Worm (Caenorhabditis elegans) whole organism, late embryonic: ENCODE results near the gene Y38H6C.23.

Experiments
- C38D4.7 ChIP-seq: fragments of 200-800 bp; sonication (Bioruptor generic); optimal IDR thresholded peaks from 2 replicates; lab custom pipeline; 2018; ENCODE audit warnings: mild to moderate bottlenecking, missing genetic modification characterization, moderate library complexity, missing compliant biosample characterization
- K02D7.2 ChIP-seq: sonication (generic microtip); optimal IDR thresholded peaks from 2 replicates; lab custom pipeline; 2017; ENCODE audit warnings: mild to moderate bottlenecking, missing genetic modification characterization, missing compliant biosample characterization
- K09A11.1 ChIP-seq: sonication (generic microtip); optimal IDR thresholded peaks from 2 replicates; lab custom pipeline; 2017; ENCODE audit warnings: antibody characterized with exemption, mild to moderate bottlenecking, missing genetic modification characterization, missing compliant biosample characterization; ENCODE audit not compliant: insufficient read depth
- T23F11.4 ChIP-seq: fragments of 200-800 bp; sonication (Bioruptor generic); optimal IDR thresholded peaks from 2 replicates; lab custom pipeline; 2018; ENCODE audit warnings: mild to moderate bottlenecking, missing genetic modification characterization, missing compliant biosample characterization
- Y22D7AL.16 ChIP-seq: sonication (generic microtip); optimal IDR thresholded peaks from 2 replicates; lab custom pipeline; 2016; ENCODE audit warnings: missing genetic modification characterization, missing compliant biosample characterization
- ahr-1 ChIP-seq: sonication (generic microtip); optimal IDR thresholded peaks from 2 replicates; lab custom pipeline; 2016; ENCODE audit warnings: missing genetic modification characterization, missing compliant biosample characterization
- ama-1 ChIP-seq: fragments of 150-350 bp; optimal IDR thresholded peaks from 2 replicates; lab custom pipeline; 2014
- ceh-14 ChIP-seq: sonication (generic microtip); optimal IDR thresholded peaks from 2 replicates; lab custom pipeline; 2016; ENCODE audit warnings: missing genotype, missing genetic modification characterization, missing compliant biosample characterization
- ceh-18 ChIP-seq: sonication (generic microtip); optimal IDR thresholded peaks from 2 replicates; lab custom pipeline; 2016; ENCODE audit warnings: missing genetic modification characterization, missing compliant biosample characterization
- ceh-19 ChIP-seq: fragments of 200-800 bp; sonication (Bioruptor generic); optimal IDR thresholded peaks from 2 replicates; lab custom pipeline; 2018; ENCODE audit warnings: mild to moderate bottlenecking, missing genetic modification characterization, missing compliant biosample characterization
- ceh-22 ChIP-seq: sonication (generic microtip); optimal IDR thresholded peaks from 2 replicates; lab custom pipeline; 2017; ENCODE audit warnings: missing biosample characterization, missing genetic modification characterization
- ceh-24 ChIP-seq: sonication (generic microtip); optimal IDR thresholded peaks from 2 replicates; lab custom pipeline; 2016; ENCODE audit warnings: mild to moderate bottlenecking, missing genetic modification characterization, missing compliant biosample characterization
- ceh-31 ChIP-seq: sonication (generic microtip); optimal IDR thresholded peaks from 2 replicates; lab custom pipeline; 2016; ENCODE audit warnings: missing genetic modification characterization, missing compliant biosample characterization
- ceh-45 ChIP-seq: fragments of 200-800 bp; sonication (Bioruptor generic); IDR thresholded peaks from 2 replicates; pipeline ENCODE4 v1.3.6; 2022; ENCODE audit warnings: missing genetic modification reagents, missing genetic modification characterization, missing compliant biosample characterization
- ceh-48 ChIP-seq: sonication (generic microtip); optimal IDR thresholded peaks from 2 replicates; lab custom pipeline; 2016; ENCODE audit warnings: missing genetic modification characterization, inconsistent platforms, missing compliant biosample characterization
- ceh-6 ChIP-seq: fragments of 200-800 bp; sonication (Bioruptor generic); optimal IDR thresholded peaks from 2 replicates; lab custom pipeline; 2018; ENCODE audit warnings: mild to moderate bottlenecking, missing genetic modification characterization, missing compliant biosample characterization
- ceh-9 ChIP-seq: sonication (generic microtip); optimal IDR thresholded peaks from 2 replicates; lab custom pipeline; 2016; ENCODE audit warnings: mild to moderate bottlenecking, missing genetic modification characterization, inconsistent platforms, missing compliant biosample characterization
- che-1 ChIP-seq: sonication (generic microtip); optimal IDR thresholded peaks from 2 replicates; lab custom pipeline; 2016; ENCODE audit warnings: mild to moderate bottlenecking, missing genetic modification characterization, missing compliant biosample characterization
- elt-2 ChIP-seq: sonication (generic microtip); optimal IDR thresholded peaks from 2 replicates; lab custom pipeline; 2016; ENCODE audit warnings: missing genetic modification reagents, missing genetic modification characterization, missing compliant biosample characterization
- elt-4 ChIP-seq: sonication (generic microtip); optimal IDR thresholded peaks from 2 replicates; lab custom pipeline; 2016; ENCODE audit warnings: missing genetic modification characterization, missing compliant biosample characterization
- ets-4 ChIP-seq: sonication (generic microtip); optimal IDR thresholded peaks from 2 replicates; lab custom pipeline; 2016; ENCODE audit warnings: missing genetic modification characterization, missing compliant biosample characterization
- eyg-1 ChIP-seq: sonication (generic microtip); optimal IDR thresholded peaks from 2 replicates; lab custom pipeline; 2016; ENCODE audit warnings: missing genotype, missing genetic modification characterization, missing compliant biosample characterization
- fax-1 ChIP-seq: sonication (generic microtip); optimal IDR thresholded peaks from 2 replicates; lab custom pipeline; 2016; ENCODE audit warnings: missing genotype, missing genetic modification characterization, missing compliant biosample characterization
- fkh-6 ChIP-seq: sonication (generic microtip); optimal IDR thresholded peaks from 2 replicates; lab custom pipeline; 2016; ENCODE audit warnings: missing genetic modification characterization, missing compliant biosample characterization
- gmeb-2 ChIP-seq: sonication (generic microtip); optimal IDR thresholded peaks from 2 replicates; lab custom pipeline; 2016; ENCODE audit warnings: missing genetic modification characterization, inconsistent platforms, missing compliant biosample characterization
- hlh-30 ChIP-seq: sonication (generic microtip); optimal IDR thresholded peaks from 2 replicates; lab custom pipeline; 2017; ENCODE audit warnings: antibody characterized with exemption, missing genetic modification characterization, missing compliant biosample characterization; ENCODE audit not compliant: insufficient read depth
- hlh-6 ChIP-seq: sonication (generic microtip); optimal IDR thresholded peaks from 2 replicates; lab custom pipeline; 2016; ENCODE audit warnings: missing genotype, missing genetic modification characterization, missing compliant biosample characterization
- lim-6 ChIP-seq: sonication (generic microtip); optimal IDR thresholded peaks from 2 replicates; lab custom pipeline; 2016; ENCODE audit warnings: missing genetic modification characterization, missing compliant biosample characterization
- madf-2 ChIP-seq: sonication (generic microtip); optimal IDR thresholded peaks from 2 replicates; lab custom pipeline; 2017; ENCODE audit warnings: missing genetic modification characterization, missing compliant biosample characterization
- nfya-1 ChIP-seq: sonication (generic microtip); optimal IDR thresholded peaks from 2 replicates; lab custom pipeline; 2017; ENCODE audit warnings: missing genetic modification characterization, mild to moderate bottlenecking, missing compliant biosample characterization, antibody characterized with exemption, moderate library complexity
- nhr-11 ChIP-seq: fragments of 150-350 bp; optimal IDR thresholded peaks from 2 replicates; lab custom pipeline; 2014; ENCODE audit warnings: missing biosample characterization, missing genetic modification characterization
- npax-4 ChIP-seq: sonication (generic microtip); optimal IDR thresholded peaks from 2 replicates; lab custom pipeline; 2016; ENCODE audit warnings: missing genetic modification characterization, missing compliant biosample characterization
- pat-9 ChIP-seq: fragments of 200-800 bp; sonication (Bioruptor generic); optimal IDR thresholded peaks from 2 replicates; lab custom pipeline; 2018; ENCODE audit warnings: mild to moderate bottlenecking, missing genetic modification characterization, moderate library complexity, missing compliant biosample characterization
- pax-1 ChIP-seq: fragments of 150-350 bp; optimal IDR thresholded peaks from 2 replicates; lab custom pipeline; 2014; ENCODE audit warnings: missing biosample characterization, missing genetic modification characterization
- pha-2 ChIP-seq: sonication (generic microtip); optimal IDR thresholded peaks from 2 replicates; lab custom pipeline; 2017; ENCODE audit warnings: mild to moderate bottlenecking, missing genetic modification characterization, missing compliant biosample characterization
- pha-4 ChIP-seq: fragments of 150-350 bp; optimal IDR thresholded peaks from 2 replicates; lab custom pipeline; 2018; ENCODE audit warnings: missing biosample characterization, missing genetic modification reagents, missing genetic modification characterization
- pros-1 ChIP-seq: fragments of 150-350 bp; optimal IDR thresholded peaks from 2 replicates; lab custom pipeline; 2014; ENCODE audit warnings: missing biosample characterization, missing genetic modification reagents, missing genetic modification characterization
- ref-2 ChIP-seq: sonication (generic microtip); optimal IDR thresholded peaks from 2 replicates; lab custom pipeline; 2016; ENCODE audit warnings: missing genetic modification characterization, missing compliant biosample characterization
- sox-2 ChIP-seq: fragments of 200-800 bp; sonication (Bioruptor generic); IDR thresholded peaks from 2 replicates; pipeline ENCODE4 v1.3.6; 2022; ENCODE audit warnings: missing genetic modification reagents, missing genetic modification characterization, missing compliant biosample characterization
- sox-4 ChIP-seq: sonication (generic microtip); optimal IDR thresholded peaks from 2 replicates; lab custom pipeline; 2017; ENCODE audit warnings: mild to moderate bottlenecking, missing genetic modification characterization, inconsistent platforms, missing compliant biosample characterization
- tbx-2 ChIP-seq: sonication (generic microtip); optimal IDR thresholded peaks from 2 replicates; lab custom pipeline; 2016; ENCODE audit warnings: missing genetic modification characterization, missing compliant biosample characterization
- tbx-7 ChIP-seq: sonication (generic microtip); optimal IDR thresholded peaks from 2 replicates; lab custom pipeline; 2016; ENCODE audit warnings: missing genotype, missing genetic modification characterization, missing compliant biosample characterization
- unc-3 ChIP-seq, 2 experiments: fragments of 200-800 bp in 1 of 2; sonication (Bioruptor generic) in 1 of 2; sonication (generic microtip) in 1 of 2; conservative IDR thresholded peaks in 1 of 2; optimal IDR thresholded peaks in 1 of 2; 2 replicates each; pipeline versions ENCODE4 v1.3.6 to Lab custom; 2016 to 2022; ENCODE audit warnings: missing compliant biosample characterization in 2 of 2, missing genetic modification characterization in 2 of 2, missing genetic modification reagents in 1 of 2
- zip-5 ChIP-seq: sonication (generic microtip); optimal IDR thresholded peaks from 2 replicates; lab custom pipeline; 2016; ENCODE audit warnings: missing genetic modification characterization, missing compliant biosample characterization
- ztf-16 ChIP-seq: sonication (generic microtip); optimal IDR thresholded peaks from 2 replicates; lab custom pipeline; 2017; ENCODE audit warnings: missing genetic modification characterization, missing compliant biosample characterization

Y38H6C.23 gene

DNA sequence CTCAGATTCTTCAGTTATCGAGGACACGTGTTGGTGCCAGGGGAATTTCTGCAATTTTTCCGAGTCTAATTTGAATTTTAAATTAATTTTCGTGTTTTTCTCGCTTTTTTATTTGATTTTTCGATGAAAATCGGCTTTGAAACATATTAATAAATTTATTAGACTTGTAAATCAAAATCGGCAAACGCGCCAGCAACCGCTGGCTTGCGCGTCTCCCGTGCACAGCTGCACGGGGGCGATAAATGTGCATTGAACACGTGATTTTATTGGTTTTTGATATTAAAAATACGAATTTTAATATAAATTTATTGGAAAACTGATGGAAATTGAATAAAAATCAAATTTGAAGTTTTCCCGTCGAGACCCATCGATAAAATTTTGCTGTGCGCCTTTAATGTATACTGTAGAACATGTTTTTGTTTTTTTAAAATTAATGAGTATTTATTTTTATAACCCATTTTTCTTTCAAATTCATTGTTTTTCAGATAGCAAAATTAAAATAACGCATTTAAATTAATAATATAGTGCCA lies 24.4 kb upstream of the Y38H6C.23 start, which contains the start of gene F26F2.7 (continued):
- TF ChIP-seq nfya-1, result peak; percentile 36
- no peak for TF ChIP-seq eyg-1
- peak; percentile 76 for TF ChIP-seq hlh-30 (tag; lab: Kevin White, UChicago)
- no peak for TF ChIP-seq ceh-24 (tag; lab: Kevin White, UChicago)
- TF ChIP-seq pha-2, result peak; percentile 64
- no peak for TF ChIP-seq ahr-1 (tag; lab: Kevin White, UChicago)
- no peak for TF ChIP-seq ceh-22
- no peak for TF ChIP-seq madf-2
- TF ChIP-seq ceh-14 (tag; lab: Kevin White, UChicago), result peak; percentile 60
- TF ChIP-seq ceh-6 (GFP tag; lab: Kevin White, UChicago), result no peak
- TF ChIP-seq ama-1, result no peak
- peak; percentile 31 for TF ChIP-seq ceh-31 (tag; lab: Kevin White, UChicago)
- TF ChIP-seq pros-1, result no peak
- no peak for TF ChIP-seq sox-2 (GFP tag; lab: Robert Waterston, UW)
- TF ChIP-seq ref-2 (tag; lab: Kevin White, UChicago), result no peak
- no peak for TF ChIP-seq ets-4 (tag; lab: Kevin White, UChicago)

DNA sequence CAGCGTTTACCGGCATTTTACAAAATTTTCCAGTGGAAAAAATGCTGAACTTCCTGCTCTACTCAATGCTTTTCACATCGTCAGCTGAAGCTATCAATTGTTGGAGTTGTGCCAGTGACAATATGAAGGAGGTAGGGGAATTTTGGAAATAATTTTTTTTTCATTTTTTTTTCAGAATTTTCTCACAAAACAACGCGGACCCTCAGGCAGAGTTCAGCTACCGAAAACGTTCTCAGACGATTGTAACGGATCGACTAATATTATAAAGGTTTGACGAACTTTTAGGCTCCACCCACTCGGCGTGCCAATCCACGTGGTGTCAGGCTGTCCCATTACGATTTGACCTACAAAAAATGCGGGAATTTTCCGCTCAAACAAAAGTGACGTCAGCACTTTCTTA lies 23.4 kb upstream of the Y38H6C.23 start, which contains the start of gene F26F2.8:
F26F2.8 (plus strand) TSS at position 13 of the 400 bp plus-strand sequence.
- TF ChIP-seq elt-2, result no peak
- TF ChIP-seq sox-4 (tag; lab: Kevin White, UChicago), result no peak
- no peak for TF ChIP-seq K02D7.2
- TF ChIP-seq lim-6 (tag; lab: Kevin White, UChicago), result no peak
- TF ChIP-seq pha-4, result no peak
- no peak for TF ChIP-seq pat-9 (tag; lab: Kevin White, UChicago)
- TF ChIP-seq tbx-7 (tag; lab: Kevin White, UChicago), result no peak
- TF ChIP-seq C38D4.7 (GFP tag; lab: Kevin White, UChicago), result no peak
- TF ChIP-seq eyg-1, result no peak
- no peak for TF ChIP-seq zip-5
- no peak for TF ChIP-seq npax-4 (tag; lab: Kevin White, UChicago)
- TF ChIP-seq madf-2, result no peak
- no peak for TF ChIP-seq hlh-30 (tag; lab: Kevin White, UChicago)
- TF ChIP-seq che-1 (tag; lab: Kevin White, UChicago), result no peak
- no peak for TF ChIP-seq ceh-48 (tag; lab: Kevin White, UChicago)
- no peak for TF ChIP-seq K09A11.1 (tag; lab: Kevin White, UChicago)

ce11 chrV:20574872-20575271 lies 18.7 kb upstream of the Y38H6C.23 start:
- TF ChIP-seq elt-4 (tag; lab: Kevin White, UChicago) (no peak), zip-5 (no peak), gmeb-2 (tag; lab: Kevin White, UChicago) (no peak), pax-1 (tag; lab: Kevin White, UChicago) (no peak), T23F11.4 (GFP tag; lab: Kevin White, UChicago) (no peak), che-1 (tag; lab: Kevin White, UChicago) (no peak)

- TF ChIP-seq tbx-2 (tag; lab: Kevin White, UChicago) (no peak), fkh-6 (tag; lab: Kevin White, UChicago) (no peak), ztf-16 (tag; lab: Kevin White, UChicago) (no peak), ama-1 (no peak)
Observed at ce11 chrV:20574314-20574713, 18.2 kb upstream of the Y38H6C.23 start, which contains the start of gene clec-263. clec-263 (plus strand) TSS chrV:20574614.

DNA sequence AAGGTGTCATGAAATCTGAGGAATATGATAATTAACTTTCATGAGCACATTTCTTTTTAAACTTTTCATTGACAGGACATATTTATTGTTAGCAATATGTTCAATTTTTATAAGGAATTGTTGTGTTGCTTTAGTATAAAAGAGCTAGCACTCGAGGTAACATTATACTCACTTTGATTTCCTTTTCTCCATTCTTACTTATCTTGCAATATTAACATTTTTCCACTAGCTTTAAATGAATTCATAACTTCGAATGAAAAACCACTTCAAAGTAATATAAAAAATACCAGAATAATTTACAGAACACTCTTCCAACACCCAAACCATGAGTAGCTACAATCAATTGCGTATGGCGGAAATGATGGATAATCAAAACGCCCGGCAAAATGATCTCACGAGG lies 17.2 kb upstream of the Y38H6C.23 start, which contains the start of gene F26F2.5:
F26F2.5 (plus strand) TSS at position 301 of the 400 bp plus-strand sequence.
- no peak for TF ChIP-seq ceh-19 (GFP tag; lab: Kevin White, UChicago)
- no peak for TF ChIP-seq hlh-30 (tag; lab: Kevin White, UChicago)
- TF ChIP-seq hlh-6, result no peak
- TF ChIP-seq nhr-11 (tag; lab: Kevin White, UChicago), result no peak
- no peak for TF ChIP-seq Y22D7AL.16
- TF ChIP-seq ahr-1 (tag; lab: Kevin White, UChicago), result no peak
- no peak for TF ChIP-seq fkh-6 (tag; lab: Kevin White, UChicago)
- TF ChIP-seq elt-2, result no peak
- TF ChIP-seq lim-6 (tag; lab: Kevin White, UChicago), result no peak
- no peak for TF ChIP-seq ceh-45 (GFP tag; lab: Robert Waterston, UW)
- no peak for TF ChIP-seq pat-9 (tag; lab: Kevin White, UChicago)
- no peak for TF ChIP-seq ref-2 (tag; lab: Kevin White, UChicago)
- TF ChIP-seq ceh-18 (tag; lab: Kevin White, UChicago), result no peak
- no peak for TF ChIP-seq unc-3 (GFP tag; conservative IDR thresholded peaks at IDR 0.05; lab: Robert Waterston, UW)
- no peak for TF ChIP-seq unc-3 (tag; optimal IDR thresholded peaks at IDR 0.05; lab: Kevin White, UChicago)
- TF ChIP-seq ceh-48 (tag; lab: Kevin White, UChicago), result no peak
- no peak for TF ChIP-seq fax-1 (tag; lab: Kevin White, UChicago)
- no peak for TF ChIP-seq ceh-9 (tag; lab: Kevin White, UChicago)
